Fruit fly (Drosophila melanogaster) whole organism, larva: Measurements from ENCODE around the gene Hel89B.

ENCODE experiments used
- noc ChIP-seq: fragments of 200-800 bp; sonication (Bioruptor generic); optimal IDR thresholded peaks from 3 replicates; lab custom pipeline; 2019; ENCODE audit warnings: missing biosample characterization, mild to moderate bottlenecking, missing genetic modification characterization, moderate library complexity

Gene Hel89B

dm6 chr3R:15973488-15973975, 434 bp downstream of the Hel89B start:
- peak; percentile 59 for TF ChIP-seq noc

dm6 chr3R:15974235-15974634, 1.1 kb downstream of the Hel89B start:
- peak; percentile 86 for TF ChIP-seq noc

dm6 chr3R:15975170-15975569, 2.1 kb downstream of the Hel89B start:
- no peak for TF ChIP-seq noc

dm6 chr3R:15983541-15984229, 10.6 kb downstream of the Hel89B start:
- TF ChIP-seq noc = peak; percentile 29

- no peak for TF ChIP-seq noc
These were observed 11.5 kb downstream of the Hel89B start for dm6 chr3R:15984483-15985118.

- TF ChIP-seq noc = peak; percentile 58
These were observed 12.7 kb downstream of the Hel89B start, which contains the start of gene srp for dm6 chr3R:15985762-15986214. TSS of gene srp (plus strand) at chr3R:15986152.

dm6 chr3R:15987064-15987649, 14.1 kb downstream of the Hel89B start:
- no peak for TF ChIP-seq noc

- no peak for TF ChIP-seq noc
These were observed 15.3 kb downstream of the Hel89B start for dm6 chr3R:15988353-15988752.

- no peak for TF ChIP-seq noc
These were observed 16.3 kb downstream of the Hel89B start for dm6 chr3R:15989217-15989921.

- no peak for TF ChIP-seq noc
These were observed 18.5 kb downstream of the Hel89B start for dm6 chr3R:15991593-15991992.

dm6 chr3R:15993139-15993804, 20.2 kb downstream of the Hel89B start:
- TF ChIP-seq noc = peak; percentile 8

- TF ChIP-seq noc = no peak
These were observed 20.9 kb downstream of the Hel89B start for dm6 chr3R:15993815-15994572.

- TF ChIP-seq noc = no peak
These were observed 21.4 kb downstream of the Hel89B start for dm6 chr3R:15994573-15994869.

dm6 chr3R:15998972-15999721, 26.0 kb downstream of the Hel89B start:
- TF ChIP-seq noc = no peak

- no peak for TF ChIP-seq noc
These were observed 30.9 kb downstream of the Hel89B start for dm6 chr3R:16004015-16004414.
